Worm (Caenorhabditis elegans): ENCODE measurements around the gene K04C2.3.

DNA sequence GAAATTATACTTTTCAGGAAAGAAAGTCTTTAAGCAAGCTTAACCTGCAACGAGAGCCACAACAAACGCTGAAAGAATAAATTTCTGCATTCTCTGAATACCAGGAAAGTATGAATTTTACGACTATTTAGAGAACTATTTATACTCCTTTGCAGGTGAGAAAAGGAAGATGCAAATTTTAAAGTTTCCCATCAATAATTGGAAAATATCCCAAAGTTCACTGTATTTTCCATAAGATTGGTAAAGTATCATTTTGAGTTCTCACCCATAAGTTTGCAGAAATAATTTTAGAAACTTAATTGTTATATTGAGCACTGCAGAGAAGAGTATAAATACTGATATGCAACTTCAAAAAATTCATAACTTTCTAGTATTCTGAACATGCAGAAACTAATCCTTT is 13.4 kb upstream of the K04C2.3 start, which contains the start of gene clec-158:
- TF ChIP-seq nhr-111 (GFP tag; optimal IDR thresholded peaks at IDR 0.05) (no peak), lin-15B (tag; optimal IDR thresholded peaks at IDR 0.05) (no peak), ama-1 (optimal IDR thresholded peaks at IDR 0.05) (no peak), fkh-10 (GFP tag; optimal IDR thresholded peaks at IDR 0.05) (no peak), lin-13 (GFP tag; optimal IDR thresholded peaks at IDR 0.05) (no peak), ceh-44 (GFP tag; IDR thresholded peaks at IDR 0.05) (no peak)
